Fruit fly (Drosophila melanogaster): ENCODE data around the gene ScsbetaA.

The ScsbetaA gene

dm6 chr3R:8931777-8932345 is 6.7 kb upstream of the ScsbetaA start, which contains the start of gene pyd (continued):
- TF ChIP-seq CG2712 (tag; optimal IDR thresholded peaks at IDR 0.05) (peak; percentile 71), CG32532 (GFP tag; IDR thresholded peaks at IDR 0.05) (peak; percentile 53; the same call in 1 of the 2 replicates), br (optimal IDR thresholded peaks at IDR 0.05) (no peak), CTCF (GFP tag; optimal IDR thresholded peaks at IDR 0.05) (peak; percentile 36), CG13287 (GFP tag; IDR thresholded peaks at IDR 0.05; ENCODE audit: partially characterized antibody) (peak; percentile 66), CG14014 (GFP tag; IDR thresholded peaks at IDR 0.05) (peak; percentile 39; the same call in 1 of the 2 replicates), CG6791 (GFP tag; IDR thresholded peaks at IDR 0.05; ENCODE audit: partially characterized antibody) (0 out of 3 replicates have a peak, but pooled peaks have one; percentile 34), dimm (GFP tag; IDR thresholded peaks at IDR 0.05) (no peak), Vsx1 (GFP tag; optimal IDR thresholded peaks at IDR 0.05) (no peak), MESR4 (GFP tag; optimal IDR thresholded peaks at IDR 0.05) (peak; percentile 2), dmrt11E (tag; optimal IDR thresholded peaks at IDR 0.05) (peak; percentile 45), CG42726 (GFP tag; IDR thresholded peaks at IDR 0.05; ENCODE audit: partially characterized antibody) (peak; percentile 66; the same call in 1 of the 2 replicates), tup (GFP tag; optimal IDR thresholded peaks at IDR 0.05) (no peak), rib (GFP tag; IDR thresholded peaks at IDR 0.05) (peak; percentile 51), eve (GFP tag; optimal IDR thresholded peaks at IDR 0.05) (peak in 1 of 2 experiments; percentile 58), zf30C (GFP tag; optimal IDR thresholded peaks at IDR 0.05) (peak; percentile 41), CG14667 (GFP tag; IDR thresholded peaks at IDR 0.05) (no peak), CG8944 (GFP tag; optimal IDR thresholded peaks at IDR 0.05) (peak; percentile 70), sim (GFP tag; IDR thresholded peaks at IDR 0.05) (peak; percentile 48; the same call in 1 of the 2 replicates), bsh (GFP tag; optimal IDR thresholded peaks at IDR 0.05) (peak in 1 of 2 experiments; percentile 37), amos (GFP tag; IDR thresholded peaks at IDR 0.05; ENCODE audit: partially characterized antibody) (peak; percentile 51; the same call in 1 of the 2 replicates), CG2875 (GFP tag; optimal IDR thresholded peaks at IDR 0.05) (no peak), Nf-YB (GFP tag; optimal IDR thresholded peaks at IDR 0.05) (peak; percentile 52), CG12236 (GFP tag; optimal IDR thresholded peaks at IDR 0.05) (peak; percentile 40), stwl (tag; optimal IDR thresholded peaks at IDR 0.05) (peak; percentile 75), zfh2 (GFP tag; optimal IDR thresholded peaks at IDR 0.05) (peak; percentile 69), zfh1 (GFP tag; IDR thresholded peaks at IDR 0.05) (0 out of 3 replicates have a peak, but pooled peaks have one; percentile 51), Ets97D (GFP tag; optimal IDR thresholded peaks at IDR 0.05) (peak; percentile 71), z (GFP tag; IDR thresholded peaks at IDR 0.05) (no peak), sens (GFP tag) (peak; percentile 96), yki (optimal IDR thresholded peaks at IDR 0.05) (no peak), lola (GFP tag; optimal IDR thresholded peaks at IDR 0.05) (peak in 1 of 3 experiments; percentile 57), knrl (GFP tag; IDR thresholded peaks at IDR 0.05; ENCODE audit: partially characterized antibody) (no peak; the same call in 2 of the 3 replicates), cato (GFP tag; optimal IDR thresholded peaks at IDR 0.05; ENCODE audit: borderline replicate concordance) (peak; percentile 3), sisA (GFP tag; IDR thresholded peaks at IDR 0.05) (no peak; the same call in 1 of the 2 replicates), Asciz (GFP tag; optimal IDR thresholded peaks at IDR 0.05) (peak; percentile 33), CG10979 (tag; optimal IDR thresholded peaks at IDR 0.05) (peak; percentile 49), Gsc (GFP tag; IDR thresholded peaks at IDR 0.05) (no peak), Deaf1 (tag; optimal IDR thresholded peaks at IDR 0.05) (peak; percentile 69), zen2 (GFP tag; IDR thresholded peaks at IDR 0.05; ENCODE audit: partially characterized antibody) (no peak), org-1 (GFP tag; optimal IDR thresholded peaks at IDR 0.05) (peak; percentile 43), btn (GFP tag; optimal IDR thresholded peaks at IDR 0.05) (peak; percentile 21), cg (GFP tag; optimal IDR thresholded peaks at IDR 0.05) (peak; percentile 7), row (GFP tag; IDR thresholded peaks at IDR 0.05) (peak; percentile 92), Myb (GFP tag; optimal IDR thresholded peaks at IDR 0.05) (peak; percentile 93), Xrp1 (GFP tag; IDR thresholded peaks at IDR 0.05) (peak; percentile 57), Chrac-16 (GFP tag; optimal IDR thresholded peaks at IDR 0.05) (peak; percentile 45), CG17385 (GFP tag; optimal IDR thresholded peaks at IDR 0.05) (peak; percentile 47), Spps (tag; optimal IDR thresholded peaks at IDR 0.05) (no peak), gfzf (GFP tag; optimal IDR thresholded peaks at IDR 0.05) (peak; percentile 30)
